Worm (Caenorhabditis elegans): ENCODE measurements around the gene prcc-1.

The prcc-1 gene

DNA sequence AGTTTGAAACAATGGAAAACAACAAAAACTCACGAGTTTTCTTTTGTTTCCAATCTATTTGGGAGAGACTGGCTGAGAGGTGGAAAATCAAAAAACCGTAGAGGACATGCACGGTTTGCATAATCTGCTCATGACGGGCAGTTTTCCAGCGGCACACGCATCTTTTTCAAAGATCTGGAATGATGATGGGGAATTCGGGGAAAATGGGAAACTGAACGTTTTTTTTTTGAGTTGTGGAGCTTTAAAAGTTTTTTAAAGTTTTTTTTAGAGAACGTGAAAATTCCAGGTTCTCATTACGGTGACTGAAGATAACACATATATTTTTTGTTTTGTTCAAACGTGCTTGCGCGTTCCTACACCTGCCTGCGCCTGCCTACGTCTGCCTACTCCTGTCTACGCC, 17.0 kb downstream of the prcc-1 start, which contains the start of gene C39E9.7:
TSS of gene C39E9.7 (minus strand) at position 101 of the 400 bp plus-strand sequence.
- no peak for TF ChIP-seq ztf-29 (GFP tag; IDR thresholded peaks at IDR 0.05)
- TF ChIP-seq tab-1 (GFP tag; IDR thresholded peaks at IDR 0.05), result no peak

DNA sequence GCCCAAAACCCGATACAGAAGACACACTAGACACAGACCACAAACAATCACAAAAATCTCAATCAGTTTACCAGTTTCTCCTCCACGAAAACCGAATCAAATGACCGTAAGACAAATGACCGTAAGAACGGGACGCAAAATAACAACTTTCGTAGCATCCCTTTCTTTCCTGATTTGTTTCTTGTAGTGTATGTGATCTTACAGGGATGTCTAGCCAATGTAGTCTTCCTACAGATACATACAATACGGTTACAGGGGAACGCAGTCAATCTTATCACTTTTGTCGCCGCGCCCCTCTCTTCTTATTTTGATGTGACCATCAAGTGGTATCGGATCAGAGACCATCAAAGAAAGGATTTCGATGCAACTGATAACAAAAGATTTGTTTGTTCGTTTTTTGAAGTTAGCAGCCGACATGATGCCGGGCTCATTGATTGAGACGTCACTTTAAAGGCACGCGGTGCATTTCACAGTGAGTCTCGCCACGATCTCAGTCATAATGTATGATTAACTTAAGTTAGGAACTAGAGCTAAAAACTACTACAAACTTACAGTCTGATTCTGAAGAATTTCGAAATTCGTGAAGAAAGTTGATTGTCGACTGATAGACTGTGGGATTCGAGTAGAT, 17.9 kb downstream of the prcc-1 start:
- TF ChIP-seq klf-2 (GFP tag; conservative IDR thresholded peaks at IDR 0.05), result no peak
- TF ChIP-seq ztf-29 (GFP tag; IDR thresholded peaks at IDR 0.05), result no peak
- no peak for TF ChIP-seq tab-1 (GFP tag; IDR thresholded peaks at IDR 0.05)
- TF ChIP-seq T22C8.4 (GFP tag; IDR thresholded peaks at IDR 0.05), result no peak

DNA sequence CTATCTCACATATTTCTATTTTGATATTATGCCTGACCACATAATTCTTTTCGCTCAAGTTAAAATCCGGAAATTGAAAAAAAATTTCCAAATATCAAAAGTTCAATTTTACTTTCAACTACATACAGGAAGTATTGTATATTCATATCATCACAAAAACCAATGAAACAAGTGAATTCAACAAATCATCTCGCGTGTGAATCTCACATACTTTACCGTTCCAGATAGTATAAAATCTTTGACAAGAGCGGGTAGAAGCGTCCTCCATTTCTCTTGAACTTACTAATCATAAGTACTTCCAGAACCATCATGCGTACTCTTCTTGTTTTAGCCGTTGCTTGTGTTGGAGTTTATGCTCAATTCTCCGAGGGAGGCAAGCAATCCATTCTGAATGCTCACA, 22.1 kb downstream of the prcc-1 start, which contains the start of gene scl-8:
TSS of gene scl-8 (plus strand) at position 301 of the 400 bp plus-strand sequence.
- no peak for TF ChIP-seq klf-2 (GFP tag; conservative IDR thresholded peaks at IDR 0.05)
- no peak for TF ChIP-seq med-1 (GFP tag; optimal IDR thresholded peaks at IDR 0.05; ENCODE audit: insufficient read depth)
- no peak for TF ChIP-seq ztf-29 (GFP tag; IDR thresholded peaks at IDR 0.05)
- no peak for TF ChIP-seq flt-1 (GFP tag; IDR thresholded peaks at IDR 0.05)
- no peak for TF ChIP-seq ztf-23 (GFP tag; IDR thresholded peaks at IDR 0.05)
- TF ChIP-seq T22C8.4 (GFP tag; IDR thresholded peaks at IDR 0.05), result no peak
- no peak for TF ChIP-seq cog-1 (tag; optimal IDR thresholded peaks at IDR 0.05)
- TF ChIP-seq tab-1 (GFP tag; IDR thresholded peaks at IDR 0.05), result no peak
- TF ChIP-seq ref-1 (GFP tag; conservative IDR thresholded peaks at IDR 0.05), result no peak

DNA sequence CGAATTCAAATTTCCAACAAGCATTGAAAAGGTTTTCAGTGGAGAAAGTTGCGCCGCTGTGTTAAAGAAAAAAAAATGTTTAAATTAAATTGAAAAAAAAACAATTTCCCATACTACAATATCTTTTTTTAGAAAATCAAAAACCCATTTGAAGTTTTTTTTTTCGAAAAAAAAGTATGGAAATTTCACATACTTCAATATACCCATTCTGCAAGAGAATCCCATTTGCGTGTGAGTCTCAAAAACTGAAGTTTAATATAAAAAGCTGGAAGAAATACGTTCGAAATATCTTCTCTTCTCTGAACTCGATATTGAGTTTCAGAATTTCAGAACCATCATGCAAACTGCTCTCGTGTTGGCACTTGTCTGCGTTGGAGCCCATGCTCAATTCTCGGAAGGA, 23.5 kb downstream of the prcc-1 start, which contains the start of gene scl-7:
TSS of gene scl-7 (plus strand) at position 301 of the 400 bp plus-strand sequence.
- TF ChIP-seq cog-1 (tag; optimal IDR thresholded peaks at IDR 0.05) (no peak), tab-1 (GFP tag; IDR thresholded peaks at IDR 0.05) (no peak), ref-1 (GFP tag; conservative IDR thresholded peaks at IDR 0.05) (no peak), ztf-23 (GFP tag; IDR thresholded peaks at IDR 0.05) (no peak), flt-1 (GFP tag; IDR thresholded peaks at IDR 0.05) (no peak), ztf-29 (GFP tag; IDR thresholded peaks at IDR 0.05) (no peak), T22C8.4 (GFP tag; IDR thresholded peaks at IDR 0.05) (no peak), klf-2 (GFP tag; conservative IDR thresholded peaks at IDR 0.05) (no peak), med-1 (GFP tag; optimal IDR thresholded peaks at IDR 0.05; ENCODE audit: insufficient read depth) (no peak)

DNA sequence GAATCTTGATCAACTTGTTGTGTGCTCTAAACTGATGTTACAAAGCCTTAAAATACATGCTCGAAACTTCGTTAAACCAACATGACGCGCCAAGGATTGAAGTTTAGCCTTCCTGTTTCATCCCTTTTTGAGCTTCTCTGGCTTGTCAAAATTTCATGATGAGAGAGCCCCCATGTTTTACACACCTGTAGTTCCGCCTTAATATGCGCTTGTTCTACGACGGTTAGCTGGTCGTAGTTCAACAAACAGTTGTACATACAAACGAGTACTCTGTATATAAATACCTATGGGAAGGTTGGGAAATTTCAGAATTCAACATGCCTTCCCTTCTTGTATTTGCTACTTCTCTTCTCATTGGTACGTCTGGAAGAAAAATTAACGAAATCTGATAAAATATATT, 25.1 kb downstream of the prcc-1 start, which contains the start of gene scl-6:
TSS of gene scl-6 (plus strand) at position 301 of the 400 bp plus-strand sequence.
- TF ChIP-seq T22C8.4 (GFP tag; IDR thresholded peaks at IDR 0.05), result no peak

DNA sequence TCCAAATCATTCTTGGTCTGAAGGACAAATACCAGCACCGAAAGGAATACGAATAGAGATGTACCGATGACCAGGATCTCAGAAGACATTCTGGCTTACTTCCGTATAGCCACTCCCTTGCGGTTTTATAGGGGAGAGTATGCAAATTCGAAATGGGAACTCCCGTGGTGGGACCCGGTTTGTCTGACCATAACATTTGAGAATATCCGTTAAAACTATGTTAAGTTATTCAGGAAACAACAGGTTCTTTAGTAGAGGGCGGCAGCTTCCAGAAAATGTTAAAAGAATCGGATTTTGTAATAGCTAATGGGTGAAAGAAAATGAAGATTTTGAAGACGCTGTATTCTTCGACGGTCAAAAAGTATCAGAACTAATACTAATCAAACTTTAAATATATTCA, 26.4 kb downstream of the prcc-1 start, which contains the start of gene col-131:
TSS of gene col-131 (minus strand) at position 101 of the 400 bp plus-strand sequence.
- no peak for TF ChIP-seq ztf-23 (GFP tag; IDR thresholded peaks at IDR 0.05)
- no peak for TF ChIP-seq flt-1 (GFP tag; IDR thresholded peaks at IDR 0.05)
- TF ChIP-seq cog-1 (tag; optimal IDR thresholded peaks at IDR 0.05), result no peak
- no peak for TF ChIP-seq med-1 (GFP tag; optimal IDR thresholded peaks at IDR 0.05; ENCODE audit: insufficient read depth)
- no peak for TF ChIP-seq T22C8.4 (GFP tag; IDR thresholded peaks at IDR 0.05)
- no peak for TF ChIP-seq ref-1 (GFP tag; conservative IDR thresholded peaks at IDR 0.05)
- no peak for TF ChIP-seq tab-1 (GFP tag; IDR thresholded peaks at IDR 0.05)
- TF ChIP-seq ztf-29 (GFP tag; IDR thresholded peaks at IDR 0.05), result no peak
- no peak for TF ChIP-seq klf-2 (GFP tag; conservative IDR thresholded peaks at IDR 0.05)

DNA sequence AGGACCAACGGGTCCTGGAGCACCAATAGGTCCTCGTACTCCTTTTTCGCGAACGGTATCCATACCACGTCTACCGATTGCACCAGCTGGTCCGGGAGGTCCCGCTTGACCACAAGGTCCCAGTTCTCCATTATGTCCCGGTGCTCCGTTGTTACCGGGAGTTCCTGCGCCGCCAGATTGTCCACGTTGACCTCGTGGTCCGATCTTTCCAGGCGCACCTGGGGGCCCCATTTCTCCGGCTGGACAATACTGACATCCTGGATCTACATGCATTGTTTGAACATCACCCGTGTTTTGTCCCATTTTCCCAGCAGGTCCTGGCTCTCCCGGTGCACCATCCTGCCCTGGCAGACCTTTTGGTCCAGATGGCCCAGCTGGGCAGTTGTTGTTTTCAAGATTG, 27.6 kb downstream of the prcc-1 start:
- TF ChIP-seq ref-1 (GFP tag; conservative IDR thresholded peaks at IDR 0.05) (no peak), T22C8.4 (GFP tag; IDR thresholded peaks at IDR 0.05) (no peak), klf-2 (GFP tag; conservative IDR thresholded peaks at IDR 0.05) (no peak), ztf-29 (GFP tag; IDR thresholded peaks at IDR 0.05) (no peak), flt-1 (GFP tag; IDR thresholded peaks at IDR 0.05) (no peak), ztf-23 (GFP tag; IDR thresholded peaks at IDR 0.05) (no peak), med-1 (GFP tag; optimal IDR thresholded peaks at IDR 0.05; ENCODE audit: insufficient read depth) (no peak), cog-1 (tag; optimal IDR thresholded peaks at IDR 0.05) (no peak), tab-1 (GFP tag; IDR thresholded peaks at IDR 0.05) (no peak)

DNA sequence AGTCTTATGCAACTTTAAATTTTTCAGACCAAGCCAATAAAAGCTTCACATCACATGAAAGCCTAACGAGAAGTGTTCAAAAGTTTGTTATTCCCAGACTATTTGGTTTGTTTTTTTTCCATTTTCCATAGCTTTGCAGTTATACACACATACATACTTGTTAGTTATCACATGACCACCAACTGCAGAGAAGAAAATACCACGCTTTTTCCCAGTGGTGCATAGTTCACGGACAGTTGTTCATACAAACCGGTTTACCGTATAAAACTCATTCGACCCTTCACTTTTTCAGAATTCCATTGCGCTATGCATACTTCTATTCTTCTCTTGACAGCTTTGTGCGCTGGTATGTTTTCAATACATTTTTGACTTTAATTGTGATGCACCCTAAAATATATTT, 29.9 kb downstream of the prcc-1 start, which contains the start of gene scl-5:
TSS of gene scl-5 (plus strand) at position 301 of the 400 bp plus-strand sequence.
- no peak for TF ChIP-seq flt-1 (GFP tag; IDR thresholded peaks at IDR 0.05)
- no peak for TF ChIP-seq ref-1 (GFP tag; conservative IDR thresholded peaks at IDR 0.05)
- TF ChIP-seq med-1 (GFP tag; optimal IDR thresholded peaks at IDR 0.05; ENCODE audit: insufficient read depth), result no peak
- TF ChIP-seq ztf-29 (GFP tag; IDR thresholded peaks at IDR 0.05), result no peak
- TF ChIP-seq cog-1 (tag; optimal IDR thresholded peaks at IDR 0.05), result no peak
- TF ChIP-seq ztf-23 (GFP tag; IDR thresholded peaks at IDR 0.05), result no peak
- TF ChIP-seq klf-2 (GFP tag; conservative IDR thresholded peaks at IDR 0.05), result no peak
- TF ChIP-seq tab-1 (GFP tag; IDR thresholded peaks at IDR 0.05), result no peak
- no peak for TF ChIP-seq T22C8.4 (GFP tag; IDR thresholded peaks at IDR 0.05)

DNA sequence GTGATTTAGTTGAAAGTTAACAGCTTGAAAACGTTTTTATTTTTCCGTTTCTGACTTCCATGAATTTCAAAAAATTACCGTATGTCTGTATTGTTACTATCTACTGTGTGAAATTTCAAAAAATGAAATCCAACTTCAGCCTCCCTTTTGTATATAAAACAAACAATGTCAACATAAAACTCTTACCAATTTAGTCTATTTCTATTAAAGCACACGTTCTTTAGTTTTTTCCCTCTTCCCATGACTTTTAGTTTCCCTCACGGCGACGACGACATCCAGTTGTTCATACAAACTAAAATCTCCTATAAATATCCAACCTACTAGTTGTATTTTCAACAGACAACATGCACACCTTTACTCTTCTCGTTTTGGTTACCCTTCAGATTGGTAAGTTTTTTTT, 34.3 kb downstream of the prcc-1 start, which contains the start of gene scl-3:
TSS of gene scl-3 (plus strand) at position 301 of the 400 bp plus-strand sequence.
- TF ChIP-seq T22C8.4 (GFP tag; IDR thresholded peaks at IDR 0.05), result no peak
- no peak for TF ChIP-seq ztf-23 (GFP tag; IDR thresholded peaks at IDR 0.05)
- TF ChIP-seq ztf-29 (GFP tag; IDR thresholded peaks at IDR 0.05), result no peak
- no peak for TF ChIP-seq cog-1 (tag; optimal IDR thresholded peaks at IDR 0.05)
- no peak for TF ChIP-seq med-1 (GFP tag; optimal IDR thresholded peaks at IDR 0.05; ENCODE audit: insufficient read depth)
- TF ChIP-seq klf-2 (GFP tag; conservative IDR thresholded peaks at IDR 0.05), result no peak
- TF ChIP-seq ref-1 (GFP tag; conservative IDR thresholded peaks at IDR 0.05), result no peak
- TF ChIP-seq flt-1 (GFP tag; IDR thresholded peaks at IDR 0.05), result no peak
- TF ChIP-seq tab-1 (GFP tag; IDR thresholded peaks at IDR 0.05), result no peak

DNA sequence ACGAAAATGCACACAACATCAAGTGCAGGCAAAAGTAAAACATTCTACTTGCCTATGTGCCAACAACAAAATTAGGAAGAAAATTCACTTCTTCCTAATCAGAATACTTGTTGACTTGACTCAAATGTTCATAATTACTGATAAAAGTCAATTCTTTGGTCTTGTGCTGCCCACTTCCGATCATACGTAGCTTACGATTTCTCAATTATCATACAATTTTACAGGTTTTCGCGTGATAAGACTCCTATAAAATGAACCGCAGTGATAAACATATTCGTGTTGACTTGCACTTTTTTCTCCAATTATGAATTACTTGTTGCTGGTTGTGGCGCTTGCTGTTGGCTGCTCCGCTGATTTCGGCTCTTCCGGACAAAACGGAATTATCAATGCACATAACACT, 36.2 kb downstream of the prcc-1 start, which contains the start of gene scl-2:
TSS of gene scl-2 (plus strand) at position 293 of the 400 bp plus-strand sequence.
- TF ChIP-seq cog-1 (tag; optimal IDR thresholded peaks at IDR 0.05), result no peak
- no peak for TF ChIP-seq med-1 (GFP tag; optimal IDR thresholded peaks at IDR 0.05; ENCODE audit: insufficient read depth)
- TF ChIP-seq ztf-23 (GFP tag; IDR thresholded peaks at IDR 0.05), result no peak
- TF ChIP-seq tab-1 (GFP tag; IDR thresholded peaks at IDR 0.05), result no peak
- no peak for TF ChIP-seq klf-2 (GFP tag; conservative IDR thresholded peaks at IDR 0.05)
- TF ChIP-seq ztf-29 (GFP tag; IDR thresholded peaks at IDR 0.05), result no peak
- no peak for TF ChIP-seq flt-1 (GFP tag; IDR thresholded peaks at IDR 0.05)
- TF ChIP-seq ref-1 (GFP tag; conservative IDR thresholded peaks at IDR 0.05), result no peak
- TF ChIP-seq T22C8.4 (GFP tag; IDR thresholded peaks at IDR 0.05), result no peak
